Worm (Caenorhabditis elegans) whole organism, L1 larva: ENCODE results near the gene F35E8.13.

ENCODE experiments used
- ces-1 ChIP-seq: fragments of 150-350 bp; optimal IDR thresholded peaks from 2 replicates; lab custom pipeline; 2014; ENCODE audit warnings: missing biosample characterization, missing genetic modification reagents, missing genetic modification characterization
- fkh-4 ChIP-seq: sonication (generic microtip); optimal IDR thresholded peaks from 2 replicates; lab custom pipeline; 2016; ENCODE audit warnings: missing compliant biosample characterization, missing genetic modification characterization, borderline replicate concordance
- lin-13 ChIP-seq: fragments of 150-350 bp; optimal IDR thresholded peaks from 2 replicates; lab custom pipeline; 2014; ENCODE audit warnings: missing biosample characterization, missing genetic modification reagents, missing genetic modification characterization
- lir-3 ChIP-seq: sonication (generic microtip); optimal IDR thresholded peaks from 2 replicates; lab custom pipeline; 2016; ENCODE audit warnings: mild to moderate bottlenecking, missing genetic modification characterization, moderate library complexity, missing compliant biosample characterization; ENCODE audit not compliant: poor library complexity
- mef-2 ChIP-seq: fragments of 150-350 bp; optimal IDR thresholded peaks from 2 replicates; lab custom pipeline; 2014; ENCODE audit warnings: missing biosample characterization, missing genetic modification characterization
- nhr-237 ChIP-seq: fragments of 150-350 bp; optimal IDR thresholded peaks from 2 replicates; lab custom pipeline; 2014; ENCODE audit warnings: missing biosample characterization, missing genetic modification characterization
- skn-1 ChIP-seq: fragments of 150-350 bp; optimal IDR thresholded peaks from 2 replicates; lab custom pipeline; 2014; ENCODE audit warnings: missing biosample characterization, missing genetic modification characterization
- unc-130 ChIP-seq: fragments of 150-350 bp; optimal IDR thresholded peaks from 2 replicates; lab custom pipeline; 2017; ENCODE audit warnings: missing biosample characterization, missing genetic modification characterization, inconsistent platforms
- zip-4 ChIP-seq: fragments of 200-800 bp; sonication (Bioruptor generic); optimal IDR thresholded peaks from 2 replicates; lab custom pipeline; 2018; ENCODE audit warnings: mild to moderate bottlenecking, missing genetic modification characterization, moderate library complexity, missing compliant biosample characterization

DNA sequence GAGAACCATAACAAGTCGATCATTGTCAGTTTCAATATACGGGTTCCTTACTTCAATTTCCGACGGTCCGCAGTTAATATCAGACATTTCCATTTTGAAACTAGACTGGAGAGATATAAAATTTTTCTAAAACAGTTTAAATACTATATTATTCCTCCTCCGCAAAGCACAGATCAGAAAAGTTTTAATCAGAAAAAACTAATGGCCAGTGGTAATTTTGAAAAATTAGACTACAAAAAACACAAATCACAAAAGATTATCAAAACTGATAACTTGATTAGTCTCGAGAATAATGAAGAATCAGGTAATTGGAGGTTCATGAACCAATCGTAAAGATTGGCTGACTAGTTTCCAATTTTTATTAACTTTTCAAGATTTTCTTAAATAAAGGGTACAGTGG lies 37.1 kb upstream of the F35E8.13 start, which contains the start of gene T06C12.9:
- TF ChIP-seq mef-2 (tag; lab: Kevin White, UChicago) (no peak), unc-130 (tag; lab: Kevin White, UChicago) (no peak), zip-4 (no peak), lin-13 (no peak), skn-1 (tag; lab: Kevin White, UChicago) (no peak), ces-1 (GFP tag; lab: Kevin White, UChicago) (no peak), fkh-4 (tag; lab: Kevin White, UChicago) (no peak), nhr-237 (no peak), lir-3 (tag; lab: Kevin White, UChicago) (no peak)
